Fruit fly (Drosophila melanogaster): Measurements from ENCODE around the gene CG33783.
A peak's percentile ranks its signal among the peaks of the same experiment; 100 is the strongest.

Gene CG33783

DNA sequence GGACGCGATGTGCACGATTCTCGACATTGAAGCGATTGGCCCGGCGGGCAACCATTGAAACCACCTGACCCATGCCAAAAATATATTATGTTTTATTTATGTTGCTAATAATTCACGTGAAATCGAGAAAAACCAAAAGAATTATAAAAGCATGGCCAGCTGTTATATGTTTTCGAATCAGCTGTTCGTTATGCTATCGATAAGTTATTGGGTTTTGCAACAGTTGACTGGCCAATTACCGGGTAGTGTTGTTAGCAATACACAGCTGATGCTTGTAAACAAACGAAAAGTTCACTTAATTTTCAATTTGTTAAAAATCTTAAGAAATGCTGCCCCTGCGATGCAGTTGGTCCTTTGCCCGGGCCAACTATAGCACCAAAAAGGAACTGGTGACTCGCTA lies 21.2 kb upstream of the CG33783 start, which contains the start of the genes CG11722 and mtTFB2 (continued):
- TF ChIP-seq caup (GFP tag; optimal IDR thresholded peaks at IDR 0.05; ENCODE audit: severe bottlenecking) (no peak), org-1 (GFP tag; optimal IDR thresholded peaks at IDR 0.05) (no peak), dysf (GFP tag; IDR thresholded peaks at IDR 0.05) (no peak), Sry-β (GFP tag; optimal IDR thresholded peaks at IDR 0.05) (no peak), Asciz (GFP tag; optimal IDR thresholded peaks at IDR 0.05) (no peak), Mrtf (GFP tag; IDR thresholded peaks at IDR 0.05) (no peak), NC2β (GFP tag; optimal IDR thresholded peaks at IDR 0.05) (no peak), ro (GFP tag; IDR thresholded peaks at IDR 0.05) (no peak), Lim3 (GFP tag; IDR thresholded peaks at IDR 0.05) (no peak), NK7.1 (GFP tag; optimal IDR thresholded peaks at IDR 0.05) (no peak), phol (tag; optimal IDR thresholded peaks at IDR 0.05) (no peak), lbe (GFP tag; optimal IDR thresholded peaks at IDR 0.05) (peak; percentile 50), fd64A (GFP tag; optimal IDR thresholded peaks at IDR 0.05) (no peak), exex (tag; optimal IDR thresholded peaks at IDR 0.05) (peak; percentile 63), MESR4 (GFP tag; optimal IDR thresholded peaks at IDR 0.05) (peak; percentile 12), bbx (GFP tag; IDR thresholded peaks at IDR 0.05; ENCODE audit: partially characterized antibody) (peak; percentile 39), CG6854 (GFP tag; optimal IDR thresholded peaks at IDR 0.05) (no peak), Deaf1 (tag; optimal IDR thresholded peaks at IDR 0.05) (no peak), CG9727 (GFP tag; optimal IDR thresholded peaks at IDR 0.05) (no peak), row (GFP tag; IDR thresholded peaks at IDR 0.05) (no peak), ssp (GFP tag; IDR thresholded peaks at IDR 0.05) (no peak), HmgZ (tag; optimal IDR thresholded peaks at IDR 0.05) (no peak), Eip74EF (GFP tag; optimal IDR thresholded peaks at IDR 0.05) (no peak), CG17186 (GFP tag; optimal IDR thresholded peaks at IDR 0.05) (no peak), CG34224 (GFP tag; IDR thresholded peaks at IDR 0.05; ENCODE audit: partially characterized antibody) (peak; percentile 72), sd (tag; optimal IDR thresholded peaks at IDR 0.05) (no peak), CG2116 (GFP tag; optimal IDR thresholded peaks at IDR 0.05) (peak; percentile 50), CG2712 (tag; optimal IDR thresholded peaks at IDR 0.05) (peak; percentile 3), sc (optimal IDR thresholded peaks at IDR 0.05) (no peak), sc (GFP tag; optimal IDR thresholded peaks at IDR 0.05) (no peak), B-H1 (GFP tag; IDR thresholded peaks at IDR 0.05) (no peak), chif (GFP tag; optimal IDR thresholded peaks at IDR 0.05) (no peak), prd (optimal IDR thresholded peaks at IDR 0.05) (no peak), prd (GFP tag; IDR thresholded peaks at IDR 0.05) (no peak), CG1647 (GFP tag; optimal IDR thresholded peaks at IDR 0.05) (no peak), CG43689 (GFP tag; IDR thresholded peaks at IDR 0.05) (no peak), Dref (GFP tag; IDR thresholded peaks at IDR 0.05) (peak; percentile 68), CG4820 (GFP tag; optimal IDR thresholded peaks at IDR 0.05) (no peak), CoRest (tag; optimal IDR thresholded peaks at IDR 0.05) (no peak), hth (optimal IDR thresholded peaks at IDR 0.05) (no peak), cg (GFP tag; optimal IDR thresholded peaks at IDR 0.05) (no peak), CG17612 (GFP tag; IDR thresholded peaks at IDR 0.05) (no peak), en (GFP tag; optimal IDR thresholded peaks at IDR 0.05) (no peak), Sry-δ (GFP tag; optimal IDR thresholded peaks at IDR 0.05) (peak; percentile 29), CG10979 (tag; optimal IDR thresholded peaks at IDR 0.05) (no peak), CG14667 (GFP tag; IDR thresholded peaks at IDR 0.05) (no peak), stwl (tag; optimal IDR thresholded peaks at IDR 0.05) (peak; percentile 38), CG1603 (tag; optimal IDR thresholded peaks at IDR 0.05) (peak; percentile 21), da (GFP tag; optimal IDR thresholded peaks at IDR 0.05) (no peak), CG33557 (GFP tag; optimal IDR thresholded peaks at IDR 0.05) (no peak), CG17328 (GFP tag; IDR thresholded peaks at IDR 0.05) (no peak), CG9817 (tag; optimal IDR thresholded peaks at IDR 0.05) (no peak)
